Fruit fly (Drosophila melanogaster): ENCODE measurements around the gene promL.
A peak's percentile ranks its signal among the peaks of the same experiment; 100 is the strongest.

The promL gene

dm6 chr3L:3077568-3078107 lies 49.9 kb downstream of the promL start (continued):
- TF ChIP-seq Trl (optimal IDR thresholded peaks at IDR 0.05): peak; percentile 60 to 87
- peak; percentile 68 for TF ChIP-seq Trl (GFP tag; optimal IDR thresholded peaks at IDR 0.05)
- peak; percentile 30 for TF ChIP-seq Nf-YC (tag; optimal IDR thresholded peaks at IDR 0.05)
- TF ChIP-seq z (GFP tag; IDR thresholded peaks at IDR 0.05): 0 out of 3 replicates have a peak, but pooled peaks have one; percentile 47
- TF ChIP-seq CG34224 (GFP tag; IDR thresholded peaks at IDR 0.05; ENCODE audit: partially characterized antibody): peak; percentile 47; the same call in 2 of the 3 replicates
- TF ChIP-seq CG14050 (GFP tag; IDR thresholded peaks at IDR 0.05): no peak
- peak in 1 of 2 experiments; percentile 89 for TF ChIP-seq Hr78 (GFP tag; optimal IDR thresholded peaks at IDR 0.05)
- TF ChIP-seq CG32767 (GFP tag; IDR thresholded peaks at IDR 0.05): no peak
- peak; percentile 69 for TF ChIP-seq CG32532 (GFP tag; IDR thresholded peaks at IDR 0.05)
- TF ChIP-seq sr (GFP tag; IDR thresholded peaks at IDR 0.05): peak; percentile 96
- no peak for TF ChIP-seq Ets97D (GFP tag; optimal IDR thresholded peaks at IDR 0.05)
- TF ChIP-seq Hand (GFP tag; optimal IDR thresholded peaks at IDR 0.05): peak; percentile 49
- peak; percentile 49 for TF ChIP-seq GATAe (GFP tag; conservative IDR thresholded peaks at IDR 0.05)
- TF ChIP-seq CG18599 (GFP tag; optimal IDR thresholded peaks at IDR 0.05): peak; percentile 59
- TF ChIP-seq CG10366 (GFP tag; IDR thresholded peaks at IDR 0.05): 0 out of 2 replicates have a peak, but pooled peaks have one; percentile 27
- TF ChIP-seq cwo (GFP tag; optimal IDR thresholded peaks at IDR 0.05): peak; percentile 72
- peak; percentile 46 for TF ChIP-seq CG3163 (GFP tag; optimal IDR thresholded peaks at IDR 0.05)
- peak; percentile 41; the same call in 1 of the 2 replicates for TF ChIP-seq HLH3B (GFP tag; IDR thresholded peaks at IDR 0.05)
- peak; percentile 5 for TF ChIP-seq HmgD (GFP tag; optimal IDR thresholded peaks at IDR 0.05)
- peak; percentile 31 for TF ChIP-seq CG6813 (GFP tag; optimal IDR thresholded peaks at IDR 0.05)
- peak; percentile 35; the same call in 1 of the 3 replicates for TF ChIP-seq row (GFP tag; IDR thresholded peaks at IDR 0.05)
- TF ChIP-seq ase (GFP tag; IDR thresholded peaks at IDR 0.05): no peak
- no peak for TF ChIP-seq CG43689 (GFP tag; IDR thresholded peaks at IDR 0.05)
- TF ChIP-seq Dp (GFP tag; optimal IDR thresholded peaks at IDR 0.05): peak; percentile 26
- peak; percentile 61; the same call in 1 of the 2 replicates for TF ChIP-seq tna (GFP tag; IDR thresholded peaks at IDR 0.05; ENCODE audit: partially characterized antibody)
- no peak for TF ChIP-seq CG10267 (tag; optimal IDR thresholded peaks at IDR 0.05)
- peak; percentile 41; the same call in 1 of the 2 replicates for TF ChIP-seq stc (GFP tag; IDR thresholded peaks at IDR 0.05)
- TF ChIP-seq CG11247 (GFP tag; IDR thresholded peaks at IDR 0.05): peak; percentile 57
- no peak for TF ChIP-seq ssp (GFP tag; IDR thresholded peaks at IDR 0.05)
- no peak for TF ChIP-seq hth (optimal IDR thresholded peaks at IDR 0.05)
- no peak for TF ChIP-seq tll (GFP tag; optimal IDR thresholded peaks at IDR 0.05)
- no peak for TF ChIP-seq esg (GFP tag; conservative IDR thresholded peaks at IDR 0.05)
- TF ChIP-seq Oli (tag; optimal IDR thresholded peaks at IDR 0.05): no peak
- peak; percentile 25 for TF ChIP-seq HHEX (GFP tag; optimal IDR thresholded peaks at IDR 0.05)
- TF ChIP-seq CG31365 (tag; optimal IDR thresholded peaks at IDR 0.05): peak; percentile 58
- peak; percentile 95 for TF ChIP-seq CG6654 (GFP tag; optimal IDR thresholded peaks at IDR 0.05)
- no peak for TF ChIP-seq pita (GFP tag; optimal IDR thresholded peaks at IDR 0.05)
- TF ChIP-seq CG31388 (GFP tag; optimal IDR thresholded peaks at IDR 0.05): no peak
- TF ChIP-seq MTF-1 (GFP tag; optimal IDR thresholded peaks at IDR 0.05; ENCODE audit: borderline replicate concordance): peak; percentile 44
- no peak for TF ChIP-seq Elba2 (GFP tag; optimal IDR thresholded peaks at IDR 0.05)
- no peak for TF ChIP-seq tx (GFP tag; optimal IDR thresholded peaks at IDR 0.05)
- no peak for TF ChIP-seq Hmx (GFP tag; optimal IDR thresholded peaks at IDR 0.05)
- peak; percentile 63 for TF ChIP-seq ftz-f1 (GFP tag; optimal IDR thresholded peaks at IDR 0.05)
- TF ChIP-seq CG11504 (tag; optimal IDR thresholded peaks at IDR 0.05): no peak
- TF ChIP-seq CG18011 (GFP tag; optimal IDR thresholded peaks at IDR 0.05): peak; percentile 2
- peak; percentile 43; the same call in 1 of the 2 replicates for TF ChIP-seq Bgb (GFP tag; IDR thresholded peaks at IDR 0.05; ENCODE audit: partially characterized antibody)
- peak; percentile 48 for TF ChIP-seq Asciz (GFP tag; optimal IDR thresholded peaks at IDR 0.05)
- TF ChIP-seq CG7786 (GFP tag; optimal IDR thresholded peaks at IDR 0.05): peak; percentile 36
- TF ChIP-seq pfk (GFP tag; optimal IDR thresholded peaks at IDR 0.05): peak; percentile 32
